Fruit fly (Drosophila melanogaster) whole organism, embryonic: Measurements from ENCODE around the gene Adsl.

ENCODE experiments used
- CG10543 ChIP-seq: fragments of 200-800 bp; sonication (Bioruptor generic); optimal IDR thresholded peaks from 3 replicates; lab custom pipeline; 2017; ENCODE audit warnings: missing biosample characterization, mild to moderate bottlenecking, missing genetic modification characterization, moderate library complexity
- CG13894 ChIP-seq: fragments of 200-800 bp; sonication (Bioruptor generic); optimal IDR thresholded peaks from 3 replicates; lab custom pipeline; 2018; ENCODE audit warnings: missing biosample characterization, mild to moderate bottlenecking, missing genetic modification characterization, moderate library complexity
- CG14710 ChIP-seq: fragments of 200-800 bp; sonication (Bioruptor generic); optimal IDR thresholded peaks from 3 replicates; lab custom pipeline; 2019; ENCODE audit warnings: missing biosample characterization, mild to moderate bottlenecking, missing genetic modification characterization, moderate library complexity
- CG17568 ChIP-seq: fragments of 200-800 bp; sonication (Bioruptor generic); optimal IDR thresholded peaks from 2 replicates; lab custom pipeline; 2018; ENCODE audit warnings: missing biosample characterization, mild to moderate bottlenecking, missing genetic modification characterization, moderate library complexity
- CG18619 ChIP-seq: fragments of 200-800 bp; sonication (Bioruptor generic); optimal IDR thresholded peaks from 3 replicates; lab custom pipeline; 2017; ENCODE audit warnings: missing biosample characterization, mild to moderate bottlenecking, missing genetic modification characterization
- CG2199 ChIP-seq: fragments of 200-800 bp; sonication (Bioruptor generic); IDR thresholded peaks from 3 replicates; pipeline ENCODE4 v1.3.6; 2022; ENCODE audit warnings: missing biosample characterization, missing genetic modification characterization
- CG31441 ChIP-seq: fragments of 200-800 bp; sonication (Bioruptor generic); IDR thresholded peaks from 2 replicates; pipeline ENCODE4 v1.3.6; 2022; ENCODE audit warnings: missing biosample characterization, missing genetic modification characterization
- CG33213 ChIP-seq: fragments of 200-800 bp; sonication (Bioruptor generic); optimal IDR thresholded peaks from 3 replicates; lab custom pipeline; 2016; ENCODE audit warnings: missing biosample characterization, missing genetic modification characterization
- CG33557 ChIP-seq: fragments of 200-800 bp; sonication (Bioruptor generic); optimal IDR thresholded peaks from 2 replicates; lab custom pipeline; 2019; ENCODE audit warnings: missing biosample characterization, mild to moderate bottlenecking, missing genetic modification characterization, moderate library complexity
- CG34224 ChIP-seq: fragments of 200-800 bp; sonication (Bioruptor generic); IDR thresholded peaks from 3 replicates; pipeline ENCODE4 v1.3.6; 2022; ENCODE audit warnings: missing biosample characterization, missing genetic modification characterization; ENCODE audit not compliant: partially characterized antibody
- CG34422 ChIP-seq: fragments of 200-800 bp; sonication (Bioruptor generic); IDR thresholded peaks from 3 replicates; pipeline ENCODE4 v1.3.6; 2022; ENCODE audit warnings: missing biosample characterization, missing genetic modification characterization
- CG4730 ChIP-seq: fragments of 200-800 bp; sonication (Bioruptor generic); IDR thresholded peaks from 2 replicates; pipeline ENCODE4 v1.3.6; 2022; ENCODE audit warnings: missing biosample characterization, missing genetic modification characterization
- CG7271 ChIP-seq: fragments of 200-800 bp; sonication (Bioruptor generic); optimal IDR thresholded peaks from 2 replicates; lab custom pipeline; 2018; ENCODE audit warnings: missing biosample characterization, mild to moderate bottlenecking, missing genetic modification characterization, moderate library complexity
- CG9797 ChIP-seq: fragments of 200-800 bp; sonication (Bioruptor generic); optimal IDR thresholded peaks from 3 replicates; lab custom pipeline; 2018; ENCODE audit warnings: missing biosample characterization, mild to moderate bottlenecking, missing genetic modification characterization
- Chrac-16 ChIP-seq: fragments of 200-800 bp; sonication (Bioruptor generic); optimal IDR thresholded peaks from 3 replicates; lab custom pipeline; 2016; ENCODE audit warnings: missing biosample characterization, missing genetic modification characterization
- Dad ChIP-seq: fragments of 200-800 bp; sonication (Bioruptor generic); optimal IDR thresholded peaks from 3 replicates; lab custom pipeline; 2016; ENCODE audit warnings: missing biosample characterization, missing genetic modification characterization
- Deaf1 ChIP-seq: fragments of 200-800 bp; optimal IDR thresholded peaks from 3 replicates; lab custom pipeline; 2019; ENCODE audit warnings: missing biosample characterization, mild to moderate bottlenecking, missing genetic modification characterization, moderate library complexity
- Fer3 ChIP-seq: fragments of 200-800 bp; sonication (Bioruptor generic); optimal IDR thresholded peaks from 2 replicates; lab custom pipeline; 2018; ENCODE audit warnings: missing biosample characterization, mild to moderate bottlenecking, missing genetic modification characterization, moderate library complexity
- HHEX ChIP-seq: fragments of 200-800 bp; sonication (Bioruptor generic); optimal IDR thresholded peaks from 3 replicates; lab custom pipeline; 2017; ENCODE audit warnings: missing biosample characterization, mild to moderate bottlenecking, missing genetic modification characterization, missing genetic modification reagents
- HmgD ChIP-seq: fragments of 200-800 bp; sonication (Bioruptor generic); optimal IDR thresholded peaks from 3 replicates; lab custom pipeline; 2016; ENCODE audit warnings: missing biosample characterization, missing genetic modification characterization
- HmgZ ChIP-seq: fragments of 200-800 bp; sonication (Bioruptor generic); optimal IDR thresholded peaks from 2 replicates; lab custom pipeline; 2018; ENCODE audit warnings: missing biosample characterization, mild to moderate bottlenecking, missing genetic modification characterization
- Hr39 ChIP-seq: fragments of >200 bp; optimal IDR thresholded peaks from 2 replicates; lab custom pipeline; 2017
- Kr ChIP-seq: fragments of 200-800 bp; sonication (Bioruptor generic); optimal IDR thresholded peaks from 2 replicates; lab custom pipeline; 2017; ENCODE audit warnings: missing biosample characterization, mild to moderate bottlenecking, missing genetic modification characterization
- MTF-1 ChIP-seq: fragments of 200-800 bp; sonication (Bioruptor generic); optimal IDR thresholded peaks from 2 replicates; lab custom pipeline; 2018; ENCODE audit warnings: missing biosample characterization, mild to moderate bottlenecking, missing genetic modification characterization, borderline replicate concordance
- Rfx ChIP-seq: fragments of 200-800 bp; sonication (Bioruptor generic); IDR thresholded peaks from 2 replicates; pipeline ENCODE4 v1.3.6; 2022; ENCODE audit warnings: missing biosample characterization, missing genetic modification characterization
- Taf1 ChIP-seq: fragments of 200-800 bp; sonication (Bioruptor generic); IDR thresholded peaks from 2 replicates; pipeline ENCODE4 v1.3.6; 2022; ENCODE audit warnings: missing biosample characterization, missing genetic modification characterization
- Vsx1 ChIP-seq: fragments of 200-800 bp; sonication (Bioruptor generic); optimal IDR thresholded peaks from 2 replicates; lab custom pipeline; 2017; ENCODE audit warnings: missing biosample characterization, mild to moderate bottlenecking, missing genetic modification characterization, missing genetic modification reagents
- abd-A ChIP-seq: fragments of 200-800 bp; sonication (Bioruptor generic); optimal IDR thresholded peaks from 3 replicates; lab custom pipeline; 2019; ENCODE audit warnings: missing biosample characterization, mild to moderate bottlenecking, missing genetic modification characterization, moderate library complexity
- al ChIP-seq: fragments of 200-800 bp; sonication (Bioruptor generic); IDR thresholded peaks from 2 replicates; pipeline ENCODE4 v1.3.6; 2022; ENCODE audit warnings: missing biosample characterization, missing genetic modification characterization
- ash1 ChIP-seq: fragments of 200-800 bp; sonication (Bioruptor generic); optimal IDR thresholded peaks from 2 replicates; lab custom pipeline; 2018; ENCODE audit warnings: missing biosample characterization, mild to moderate bottlenecking, missing genetic modification characterization
- az2 ChIP-seq: fragments of 200-800 bp; sonication (Bioruptor generic); optimal IDR thresholded peaks from 3 replicates; lab custom pipeline; 2016; ENCODE audit warnings: missing biosample characterization, missing genetic modification characterization
- corto ChIP-seq: fragments of 200-800 bp; sonication (Bioruptor generic); optimal IDR thresholded peaks from 2 replicates; lab custom pipeline; 2016; ENCODE audit warnings: missing biosample characterization, mild to moderate bottlenecking, missing genetic modification characterization, moderate library complexity
- danr ChIP-seq: fragments of 200-800 bp; sonication (Bioruptor generic); IDR thresholded peaks from 2 replicates; pipeline ENCODE4 v1.3.6; 2022; ENCODE audit warnings: missing biosample characterization, missing genetic modification characterization
- dm ChIP-seq: fragments of 200-800 bp; sonication (Bioruptor generic); optimal IDR thresholded peaks from 3 replicates; lab custom pipeline; 2016; ENCODE audit warnings: missing biosample characterization, missing genetic modification characterization
- fru ChIP-seq: fragments of >200 bp; optimal IDR thresholded peaks from 2 replicates; lab custom pipeline; 2017
- fu2 ChIP-seq: fragments of 200-800 bp; sonication (Bioruptor generic); optimal IDR thresholded peaks from 2 replicates; lab custom pipeline; 2016; ENCODE audit warnings: missing biosample characterization, missing genetic modification characterization
- ind ChIP-seq: fragments of 200-800 bp; sonication (Bioruptor generic); optimal IDR thresholded peaks from 3 replicates; lab custom pipeline; 2016; ENCODE audit warnings: missing biosample characterization, missing genetic modification characterization
- kni ChIP-seq: fragments of 200-800 bp; sonication (Bioruptor generic); optimal IDR thresholded peaks from 3 replicates; lab custom pipeline; 2017; ENCODE audit warnings: mild to moderate bottlenecking, missing biosample characterization, missing genetic modification reagents, missing genetic modification characterization
- lab ChIP-seq: fragments of 200-800 bp; sonication (Bioruptor generic); optimal IDR thresholded peaks from 3 replicates; lab custom pipeline; 2017; ENCODE audit warnings: missing biosample characterization, missing genetic modification characterization, mild to moderate bottlenecking, moderate library complexity, missing genetic modification reagents
- nom ChIP-seq: fragments of 200-800 bp; sonication (Bioruptor generic); optimal IDR thresholded peaks from 2 replicates; lab custom pipeline; 2017; ENCODE audit warnings: missing biosample characterization, missing genetic modification characterization, mild to moderate bottlenecking, moderate library complexity, missing genetic modification reagents
- prd ChIP-seq, 3 experiments: fragments of >200 bp in 2 of 3; fragments of 200-800 bp in 1 of 3; sonication (Bioruptor generic) in 1 of 3; optimal IDR thresholded peaks in 2 of 3; IDR thresholded peaks in 1 of 3; 2 replicates in 2 of 3; 3 replicates in 1 of 3; pipeline versions ENCODE4 v1.3.6 to Lab custom; 2017 to 2022; ENCODE audit warnings: missing biosample characterization in 1 of 3, missing genetic modification characterization in 1 of 3
- scrt ChIP-seq: fragments of 200-800 bp; sonication (Bioruptor generic); optimal IDR thresholded peaks from 2 replicates; lab custom pipeline; 2018; ENCODE audit warnings: missing biosample characterization, mild to moderate bottlenecking, missing genetic modification characterization, moderate library complexity
- sd ChIP-seq: fragments of 200-800 bp; sonication (Bioruptor generic); optimal IDR thresholded peaks from 3 replicates; lab custom pipeline; 2018; ENCODE audit warnings: missing biosample characterization, mild to moderate bottlenecking, missing genetic modification characterization, moderate library complexity
- sqz ChIP-seq: fragments of 200-800 bp; sonication (Bioruptor generic); optimal IDR thresholded peaks from 3 replicates; lab custom pipeline; 2018; ENCODE audit warnings: missing biosample characterization, mild to moderate bottlenecking, missing genetic modification characterization
- stc ChIP-seq: fragments of 200-800 bp; sonication (Bioruptor generic); IDR thresholded peaks from 2 replicates; pipeline ENCODE4 v1.3.6; 2022; ENCODE audit warnings: missing biosample characterization, missing genetic modification characterization
- sug ChIP-seq: fragments of 200-800 bp; optimal IDR thresholded peaks from 2 replicates; lab custom pipeline; 2019; ENCODE audit warnings: missing biosample characterization, mild to moderate bottlenecking, missing genetic modification characterization, moderate library complexity
- toy ChIP-seq: fragments of 200-800 bp; sonication (Bioruptor generic); IDR thresholded peaks from 2 replicates; pipeline ENCODE4 v1.3.6; 2022; ENCODE audit warnings: missing biosample characterization, missing genetic modification characterization
- trem ChIP-seq: fragments of 200-800 bp; optimal IDR thresholded peaks from 3 replicates; lab custom pipeline; 2019; ENCODE audit warnings: missing biosample characterization, mild to moderate bottlenecking, missing genetic modification characterization, moderate library complexity
- tx ChIP-seq: fragments of 200-800 bp; sonication (Bioruptor generic); optimal IDR thresholded peaks from 2 replicates; lab custom pipeline; 2016; ENCODE audit warnings: missing biosample characterization, missing genetic modification characterization
- unc-4 ChIP-seq: fragments of 200-800 bp; sonication (Bioruptor generic); IDR thresholded peaks from 2 replicates; pipeline ENCODE4 v1.3.6; 2022; ENCODE audit warnings: missing biosample characterization, missing genetic modification characterization; ENCODE audit not compliant: partially characterized antibody
- wek ChIP-seq: fragments of 200-800 bp; sonication (Bioruptor generic); optimal IDR thresholded peaks from 3 replicates; lab custom pipeline; 2018; ENCODE audit warnings: missing biosample characterization, mild to moderate bottlenecking, missing genetic modification characterization, moderate library complexity

The Adsl gene

dm6 chr3R:17062705-17063104 lies 41.8 kb upstream of the Adsl start:
- TF ChIP-seq toy (GFP tag; lab: Robert Waterston, UW) (no peak), kni (GFP tag; lab: Kevin White, UChicago) (no peak), sqz (GFP tag; lab: Kevin White, UChicago) (peak; percentile 67), CG13894 (peak; percentile 39), scrt (GFP tag; lab: Kevin White, UChicago) (no peak), ind (GFP tag; lab: Kevin White, UChicago) (no peak), CG2199 (GFP tag; lab: Robert Waterston, UW) (0 out of 3 replicates have a peak, but pooled peaks have one; percentile 12), Dad (GFP tag; lab: Kevin White, UChicago) (no peak), ash1 (no peak), HHEX (GFP tag; lab: Kevin White, UChicago) (no peak), prd (optimal IDR thresholded peaks at IDR 0.05; lab: Kevin White, UChicago) (no peak), prd (GFP tag; IDR thresholded peaks at IDR 0.05; lab: Robert Waterston, UW) (no peak), corto (GFP tag; lab: Kevin White, UChicago) (no peak), CG34422 (GFP tag; lab: Robert Waterston, UW) (no peak), CG31441 (GFP tag; lab: Robert Waterston, UW) (no peak), Kr (GFP tag; lab: Kevin White, UChicago) (no peak), HmgZ (tag; lab: Kevin White, UChicago) (no peak), fru (lab: Kevin White, UChicago) (no peak), CG33557 (GFP tag; lab: Kevin White, UChicago) (no peak), danr (GFP tag; lab: Robert Waterston, UW) (no peak), MTF-1 (GFP tag; lab: Kevin White, UChicago) (no peak), CG10543 (GFP tag; lab: Kevin White, UChicago) (peak; percentile 64), al (GFP tag; lab: Robert Waterston, UW) (no peak), fu2 (GFP tag; lab: Kevin White, UChicago) (no peak), dm (GFP tag; lab: Kevin White, UChicago) (no peak), abd-A (tag; lab: Kevin White, UChicago) (peak; percentile 15), wek (GFP tag; lab: Kevin White, UChicago) (no peak), CG9797 (GFP tag; lab: Kevin White, UChicago) (no peak), CG7271 (no peak), CG14710 (tag; lab: Kevin White, UChicago) (no peak), unc-4 (no peak), sd (tag; lab: Kevin White, UChicago) (no peak), HmgD (GFP tag; lab: Kevin White, UChicago) (no peak), CG4730 (GFP tag; lab: Robert Waterston, UW) (no peak), tx (GFP tag; lab: Kevin White, UChicago) (no peak), Fer3 (tag; lab: Kevin White, UChicago) (no peak), CG34224 (GFP tag; lab: Robert Waterston, UW) (0 out of 3 replicates have a peak, but pooled peaks have one; percentile 25), lab (peak; percentile 0), Deaf1 (tag; lab: Kevin White, UChicago) (peak; percentile 31), sug (tag; lab: Kevin White, UChicago) (no peak), az2 (GFP tag; lab: Kevin White, UChicago) (no peak), stc (no peak), Rfx (GFP tag; lab: Robert Waterston, UW) (0 out of 2 replicates have a peak, but pooled peaks have one; percentile 4), Vsx1 (no peak), trem (no peak), CG18619 (GFP tag; lab: Kevin White, UChicago) (no peak), CG17568 (no peak), CG33213 (GFP tag; lab: Kevin White, UChicago) (no peak), Hr39 (lab: Kevin White, UChicago) (no peak), Taf1 (no peak), Chrac-16 (GFP tag; lab: Kevin White, UChicago) (no peak), nom (GFP tag; lab: Kevin White, UChicago) (peak; percentile 28)
